Fruit fly (Drosophila melanogaster): ENCODE data around the gene mRpL39.

mRpL39 gene

DNA sequence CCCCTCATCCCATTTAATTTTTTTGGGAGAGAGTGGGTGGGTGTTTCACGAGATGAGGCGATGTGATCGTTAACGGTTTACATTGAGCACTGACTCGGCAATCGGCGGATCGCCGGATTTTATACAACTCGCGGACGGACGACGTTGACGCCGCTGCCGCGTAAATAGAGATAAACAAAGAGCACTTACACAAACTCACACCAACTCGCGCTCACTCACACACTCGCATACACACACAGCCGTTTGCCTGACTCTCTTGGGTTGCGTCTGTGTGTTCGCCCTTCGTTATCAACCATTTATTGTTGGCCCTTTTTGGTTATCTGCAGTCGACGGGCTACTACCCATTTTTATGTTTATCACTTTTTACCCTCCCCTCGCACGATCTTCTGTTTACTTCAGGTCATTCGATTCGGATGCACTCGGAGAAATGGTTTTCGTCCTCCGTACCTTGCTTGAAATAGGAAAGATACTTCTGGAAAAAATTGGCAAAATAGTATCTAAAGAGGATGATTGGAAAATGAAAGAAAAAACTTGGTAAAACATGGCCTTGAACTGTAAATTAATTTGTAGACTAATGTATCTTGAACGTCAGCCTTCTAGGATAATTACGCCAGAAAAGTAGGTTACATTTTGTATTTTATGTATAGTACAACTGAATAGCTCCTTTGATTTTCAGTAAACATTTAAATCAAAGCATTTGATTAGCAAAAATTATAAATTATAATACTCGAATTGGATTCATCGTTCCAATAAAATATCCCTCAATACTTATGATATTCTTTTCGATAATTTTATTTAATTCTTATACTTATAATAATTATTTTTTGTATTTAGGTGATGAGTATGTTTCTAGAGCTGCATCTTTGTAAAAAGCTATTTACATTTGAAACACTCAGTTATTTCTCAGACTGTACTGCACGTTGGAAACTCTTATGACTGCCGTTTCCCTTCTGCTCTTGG lies 21.6 kb downstream of the mRpL39 start:
- no peak for TF ChIP-seq CG5204 (GFP tag; optimal IDR thresholded peaks at IDR 0.05)

DNA sequence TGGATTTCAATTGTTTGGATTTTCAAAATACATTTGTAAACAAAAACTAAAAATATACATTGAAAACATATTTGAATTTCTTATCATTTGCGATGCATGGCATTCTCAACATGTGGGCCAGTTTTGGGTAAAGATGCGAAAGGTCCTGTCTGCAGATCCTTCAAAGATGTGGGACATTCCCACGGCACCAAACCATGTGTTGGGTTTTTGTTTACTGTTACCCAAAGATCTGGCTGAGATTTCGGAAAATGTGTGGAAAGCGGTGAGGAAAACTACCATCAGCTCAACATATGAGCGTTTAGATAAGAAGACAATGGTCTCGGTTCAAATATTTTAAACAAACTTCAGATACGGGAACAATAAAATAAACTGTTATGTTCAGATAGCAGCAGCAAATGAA lies 23.4 kb downstream of the mRpL39 start:
- no peak for TF ChIP-seq cic (GFP tag; optimal IDR thresholded peaks at IDR 0.05)
- TF ChIP-seq kay (GFP tag; ENCODE audit: borderline replicate concordance), result no peak
- no peak for TF ChIP-seq CG11617 (GFP tag; optimal IDR thresholded peaks at IDR 0.05)
- TF ChIP-seq tj (GFP tag; optimal IDR thresholded peaks at IDR 0.05), result no peak
- TF ChIP-seq CG12768 (GFP tag; optimal IDR thresholded peaks at IDR 0.05), result no peak
- TF ChIP-seq Hr96 (GFP tag; optimal IDR thresholded peaks at IDR 0.05), result no peak
- TF ChIP-seq CG33017 (tag; optimal IDR thresholded peaks at IDR 0.05), result no peak
- no peak for TF ChIP-seq CG7045 (GFP tag; optimal IDR thresholded peaks at IDR 0.05)
- TF ChIP-seq pad (GFP tag; optimal IDR thresholded peaks at IDR 0.05), result no peak
- no peak for TF ChIP-seq CG5204 (GFP tag; optimal IDR thresholded peaks at IDR 0.05)
- no peak for TF ChIP-seq CG1620 (GFP tag; optimal IDR thresholded peaks at IDR 0.05)
- TF ChIP-seq Clk (GFP tag; optimal IDR thresholded peaks at IDR 0.05), result no peak
- no peak for TF ChIP-seq cnc (optimal IDR thresholded peaks at IDR 0.05)

DNA sequence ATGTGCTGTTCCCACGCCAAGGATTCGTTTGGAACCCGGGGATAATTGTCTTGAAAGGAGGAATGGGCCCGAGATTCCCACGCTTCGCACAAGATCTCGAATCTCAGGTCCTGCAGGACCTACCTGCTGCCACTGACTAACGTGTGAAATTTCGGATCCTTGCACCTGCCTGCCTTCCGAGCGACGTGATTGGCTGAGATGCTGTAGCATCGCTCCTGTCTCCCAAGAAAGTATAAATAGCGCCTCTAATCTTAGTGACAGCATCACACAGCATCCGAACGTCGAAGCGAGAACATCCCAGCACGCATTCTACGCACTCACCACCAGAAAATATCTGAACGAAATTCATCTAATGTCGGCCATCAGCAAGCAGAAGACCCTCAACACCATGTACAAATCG lies 24.5 kb downstream of the mRpL39 start:
- TF ChIP-seq CG7045 (GFP tag; optimal IDR thresholded peaks at IDR 0.05) (no peak), CG33017 (tag; optimal IDR thresholded peaks at IDR 0.05) (no peak), CG1620 (GFP tag; optimal IDR thresholded peaks at IDR 0.05) (no peak), CG12768 (GFP tag; optimal IDR thresholded peaks at IDR 0.05) (no peak), Crg-1 (GFP tag; optimal IDR thresholded peaks at IDR 0.05) (no peak), CG11617 (GFP tag; optimal IDR thresholded peaks at IDR 0.05) (no peak), ovo (GFP tag; optimal IDR thresholded peaks at IDR 0.05) (no peak)

DNA sequence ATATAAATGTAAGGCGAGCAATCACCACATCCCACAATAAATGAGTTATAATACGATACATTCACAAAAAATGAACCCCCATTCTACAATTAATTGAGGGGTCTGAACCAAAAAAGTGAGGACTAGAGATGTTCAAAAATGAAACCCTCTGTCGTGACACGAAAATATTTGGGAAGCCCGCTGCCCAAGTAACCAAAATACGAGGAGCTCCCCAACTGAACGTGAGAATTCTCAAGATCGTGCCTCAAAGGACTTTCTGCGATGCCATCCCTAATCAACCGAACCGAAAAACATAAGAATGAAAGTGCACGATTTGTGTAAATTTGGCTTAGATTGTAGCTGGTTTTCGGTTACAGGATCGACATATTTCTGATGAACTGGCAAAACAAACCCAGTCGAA lies 25.0 kb downstream of the mRpL39 start, which contains the start of gene Ocho:
Gene Ocho (plus strand): TSS at position 336 of the 400 bp plus-strand sequence.
- no peak for TF ChIP-seq CG33017 (tag; optimal IDR thresholded peaks at IDR 0.05)
- TF ChIP-seq Hr96 (GFP tag; optimal IDR thresholded peaks at IDR 0.05), result no peak
- TF ChIP-seq CG11617 (GFP tag; optimal IDR thresholded peaks at IDR 0.05), result no peak
- no peak for TF ChIP-seq Clk (GFP tag; optimal IDR thresholded peaks at IDR 0.05)
- no peak for TF ChIP-seq ovo (GFP tag; optimal IDR thresholded peaks at IDR 0.05)
- TF ChIP-seq Crg-1 (GFP tag; optimal IDR thresholded peaks at IDR 0.05), result no peak
- TF ChIP-seq CG1620 (GFP tag; optimal IDR thresholded peaks at IDR 0.05), result no peak
- no peak for TF ChIP-seq kay (GFP tag; ENCODE audit: borderline replicate concordance)
- TF ChIP-seq CG7045 (GFP tag; optimal IDR thresholded peaks at IDR 0.05), result no peak
- TF ChIP-seq tj (GFP tag; optimal IDR thresholded peaks at IDR 0.05), result no peak
- TF ChIP-seq CG14711 (tag; optimal IDR thresholded peaks at IDR 0.05), result no peak
- no peak for TF ChIP-seq CG12768 (GFP tag; optimal IDR thresholded peaks at IDR 0.05)
- no peak for TF ChIP-seq Mnt (GFP tag; optimal IDR thresholded peaks at IDR 0.05)
- no peak for TF ChIP-seq bab1 (GFP tag; optimal IDR thresholded peaks at IDR 0.05)
- TF ChIP-seq toe (GFP tag; optimal IDR thresholded peaks at IDR 0.05), result no peak
- no peak for TF ChIP-seq cnc (optimal IDR thresholded peaks at IDR 0.05)
- no peak for TF ChIP-seq CG5204 (GFP tag; optimal IDR thresholded peaks at IDR 0.05)
- TF ChIP-seq pad (GFP tag; optimal IDR thresholded peaks at IDR 0.05), result no peak

DNA sequence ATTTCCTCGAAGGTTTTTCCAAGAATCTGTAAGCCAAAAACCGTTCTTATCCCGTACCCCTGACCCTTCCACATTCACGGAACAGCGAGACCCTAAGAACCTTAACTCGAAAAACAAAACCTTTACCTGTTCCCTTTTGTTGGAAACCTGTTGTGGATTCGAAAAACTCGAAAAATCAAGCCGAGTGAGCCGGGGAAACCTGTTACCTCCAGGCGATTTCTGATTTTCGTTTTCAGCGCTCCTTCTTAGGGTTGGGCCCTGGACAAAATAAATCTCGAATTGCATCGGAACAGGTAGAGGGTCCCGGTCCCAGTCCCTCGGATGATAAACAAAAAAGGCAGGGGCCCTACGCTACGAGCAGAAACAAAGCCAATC lies 26.2 kb downstream of the mRpL39 start:
- TF ChIP-seq CG5204 (GFP tag; optimal IDR thresholded peaks at IDR 0.05), result no peak
- no peak for TF ChIP-seq CG7045 (GFP tag; optimal IDR thresholded peaks at IDR 0.05)
- no peak for TF ChIP-seq pad (GFP tag; optimal IDR thresholded peaks at IDR 0.05)
- TF ChIP-seq CG14711 (tag; optimal IDR thresholded peaks at IDR 0.05), result no peak
- TF ChIP-seq kay (GFP tag; ENCODE audit: borderline replicate concordance), result no peak
- no peak for TF ChIP-seq ovo (GFP tag; optimal IDR thresholded peaks at IDR 0.05)
- no peak for TF ChIP-seq cic (GFP tag; optimal IDR thresholded peaks at IDR 0.05)
- no peak for TF ChIP-seq CG11617 (GFP tag; optimal IDR thresholded peaks at IDR 0.05)
- no peak for TF ChIP-seq toe (GFP tag; optimal IDR thresholded peaks at IDR 0.05)
- TF ChIP-seq Crg-1 (GFP tag; optimal IDR thresholded peaks at IDR 0.05), result no peak
- TF ChIP-seq CG12768 (GFP tag; optimal IDR thresholded peaks at IDR 0.05), result no peak
- TF ChIP-seq Clk (GFP tag; optimal IDR thresholded peaks at IDR 0.05), result no peak
- TF ChIP-seq bab1 (GFP tag; optimal IDR thresholded peaks at IDR 0.05), result no peak
- TF ChIP-seq tj (GFP tag; optimal IDR thresholded peaks at IDR 0.05), result no peak
- TF ChIP-seq CG33017 (tag; optimal IDR thresholded peaks at IDR 0.05), result no peak
- no peak for TF ChIP-seq CG7101 (tag; optimal IDR thresholded peaks at IDR 0.05)
- TF ChIP-seq cnc (optimal IDR thresholded peaks at IDR 0.05), result no peak
- TF ChIP-seq CG1620 (GFP tag; optimal IDR thresholded peaks at IDR 0.05), result no peak
- TF ChIP-seq Hr96 (GFP tag; optimal IDR thresholded peaks at IDR 0.05), result no peak

DNA sequence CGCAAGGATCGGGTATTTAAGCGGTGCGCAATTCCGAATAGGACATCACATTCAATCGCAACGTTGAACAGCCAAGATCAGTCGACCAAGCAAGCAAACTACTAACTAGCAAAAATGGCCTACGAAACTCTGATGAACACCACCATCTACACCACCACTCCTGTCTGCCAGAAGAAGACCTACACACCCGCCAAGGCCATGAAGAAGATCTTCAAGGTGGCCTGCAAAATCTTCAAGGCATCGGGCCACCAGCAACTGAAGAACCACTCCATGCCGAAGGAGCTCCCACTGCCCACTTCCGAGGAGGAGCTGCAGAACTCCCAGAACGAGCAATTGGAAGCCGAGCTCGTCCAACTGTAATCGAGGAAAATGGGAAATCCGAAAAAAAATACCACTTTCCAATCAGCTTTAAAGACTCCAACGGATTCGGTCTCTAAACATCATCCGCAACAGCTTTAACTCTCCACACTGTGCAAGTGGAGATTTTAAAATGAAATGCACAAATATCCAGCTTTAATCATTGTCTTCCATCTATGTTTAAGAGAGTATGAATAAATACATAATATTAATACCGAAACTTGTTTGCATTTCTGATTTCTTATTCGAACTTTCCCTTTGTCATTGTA lies 26.7 kb downstream of the mRpL39 start, which contains the start of gene Brd:
Gene Brd (plus strand): TSS at position 43 of the 626 bp plus-strand sequence.
- TF ChIP-seq tj (GFP tag; optimal IDR thresholded peaks at IDR 0.05), result no peak
- TF ChIP-seq CG7045 (GFP tag; optimal IDR thresholded peaks at IDR 0.05), result no peak
- no peak for TF ChIP-seq Clk (GFP tag; optimal IDR thresholded peaks at IDR 0.05)
- TF ChIP-seq CG7101 (tag; optimal IDR thresholded peaks at IDR 0.05), result no peak
- TF ChIP-seq CG14711 (tag; optimal IDR thresholded peaks at IDR 0.05), result no peak
- TF ChIP-seq Crg-1 (GFP tag; optimal IDR thresholded peaks at IDR 0.05), result no peak
- TF ChIP-seq CG1620 (GFP tag; optimal IDR thresholded peaks at IDR 0.05), result no peak
- no peak for TF ChIP-seq CG11617 (GFP tag; optimal IDR thresholded peaks at IDR 0.05)
- TF ChIP-seq cnc (optimal IDR thresholded peaks at IDR 0.05), result no peak
- TF ChIP-seq Mnt (GFP tag; optimal IDR thresholded peaks at IDR 0.05), result no peak
- no peak for TF ChIP-seq bab1 (GFP tag; optimal IDR thresholded peaks at IDR 0.05)
- no peak for TF ChIP-seq ovo (GFP tag; optimal IDR thresholded peaks at IDR 0.05)
- TF ChIP-seq CG33017 (tag; optimal IDR thresholded peaks at IDR 0.05), result no peak
- no peak for TF ChIP-seq cic (GFP tag; optimal IDR thresholded peaks at IDR 0.05)
- TF ChIP-seq pad (GFP tag; optimal IDR thresholded peaks at IDR 0.05), result no peak
- TF ChIP-seq CG5204 (GFP tag; optimal IDR thresholded peaks at IDR 0.05), result no peak

Data from whole organism, adult.